Worm (Caenorhabditis elegans) whole organism, L3 larva: ENCODE data around the gene M70.1.

ENCODE experiments used
- unc-62 ChIP-seq: fragments of 150-350 bp; sonication (generic microtip); optimal IDR thresholded peaks from 4 replicates; lab custom pipeline; 2014; ENCODE audit warnings: missing biosample characterization, missing genetic modification reagents, missing genetic modification characterization

The M70.1 gene

ce11 chrIV:2300186-2300585, 54.5 kb downstream of the M70.1 start, which contains the start of gene lin-1:
lin-1 (minus strand) TSS chrIV:2300286.
- TF ChIP-seq unc-62 (GFP tag; lab: Kevin White, UChicago): no peak
